Worm (Caenorhabditis elegans) whole organism, L1 larva: ENCODE measurements around the gene C01G12.7.

Source experiments
- C34B4.2 ChIP-seq: sonication (generic microtip); optimal IDR thresholded peaks from 2 replicates; lab custom pipeline; 2017; ENCODE audit warnings: mild to moderate bottlenecking, missing genetic modification characterization, missing compliant biosample characterization
- F16B12.6 ChIP-seq: fragments of 150-350 bp; optimal IDR thresholded peaks from 2 replicates; lab custom pipeline; 2014; ENCODE audit warnings: missing biosample characterization, missing genetic modification characterization
- alr-1 ChIP-seq: fragments of 200-800 bp; sonication (Bioruptor generic); optimal IDR thresholded peaks from 2 replicates; lab custom pipeline; 2018; ENCODE audit warnings: borderline replicate concordance, mild to moderate bottlenecking, missing genetic modification characterization, missing compliant biosample characterization
- aly-2 ChIP-seq: fragments of 150-350 bp; optimal IDR thresholded peaks from 2 replicates; lab custom pipeline; 2014; ENCODE audit warnings: missing biosample characterization, missing genetic modification characterization
- ama-1 ChIP-seq: fragments of 150-350 bp; optimal IDR thresholded peaks from 2 replicates; lab custom pipeline; 2014
- ceh-8 ChIP-seq: fragments of 200-800 bp; sonication (Bioruptor generic); optimal IDR thresholded peaks from 2 replicates; lab custom pipeline; 2018; ENCODE audit warnings: mild to moderate bottlenecking, missing genetic modification characterization, moderate library complexity, missing compliant biosample characterization
- ces-1 ChIP-seq: fragments of 150-350 bp; optimal IDR thresholded peaks from 2 replicates; lab custom pipeline; 2014; ENCODE audit warnings: missing biosample characterization, missing genetic modification reagents, missing genetic modification characterization
- dpl-1 ChIP-seq, 3 experiments: fragments of 150-350 bp in 2 of 3; sonication (generic microtip) in 1 of 3; optimal IDR thresholded peaks; 2 replicates each; lab custom pipeline; 2014 to 2017; ENCODE audit warnings: missing biosample characterization in 3 of 3, missing genetic modification characterization in 3 of 3, missing genetic modification reagents in 3 of 3
- dsc-1 ChIP-seq: sonication (generic microtip); optimal IDR thresholded peaks from 2 replicates; lab custom pipeline; 2016; ENCODE audit warnings: mild to moderate bottlenecking, missing genetic modification characterization, missing compliant biosample characterization
- efl-1 ChIP-seq, 4 experiments: fragments of 150-350 bp; optimal IDR thresholded peaks in 3 of 4; peaks in 1 of 4; 1 replicate in 1 of 4; 2 replicates in 3 of 4; lab custom pipeline; 2014; ENCODE audit warnings: missing biosample characterization in 2 of 4, missing genetic modification characterization in 2 of 4, missing genetic modification reagents in 2 of 4
- egl-13 ChIP-seq: sonication (generic microtip); optimal IDR thresholded peaks from 2 replicates; lab custom pipeline; 2016; ENCODE audit warnings: missing genotype, missing genetic modification reagents, missing genetic modification characterization, missing compliant biosample characterization
- elt-3 ChIP-seq, 6 experiments: fragments of 150-350 bp in 1 of 6; sonication (generic microtip); optimal IDR thresholded peaks; 2 replicates each; lab custom pipeline; 2017 to 2018; ENCODE audit warnings: missing biosample characterization in 6 of 6, missing genetic modification characterization in 6 of 6, inconsistent platforms in 1 of 6
- fkh-10 ChIP-seq: sonication (generic microtip); optimal IDR thresholded peaks from 2 replicates; lab custom pipeline; 2017; ENCODE audit warnings: missing biosample characterization, missing genetic modification reagents, missing genetic modification characterization
- fkh-4 ChIP-seq: sonication (generic microtip); optimal IDR thresholded peaks from 2 replicates; lab custom pipeline; 2016; ENCODE audit warnings: missing compliant biosample characterization, missing genetic modification characterization, borderline replicate concordance
- fkh-8 ChIP-seq: sonication (generic microtip); optimal IDR thresholded peaks from 2 replicates; lab custom pipeline; 2016; ENCODE audit warnings: mild to moderate bottlenecking, missing genetic modification characterization, missing compliant biosample characterization
- grh-1 ChIP-seq: fragments of 200-800 bp; sonication (Bioruptor generic); IDR thresholded peaks from 2 replicates; pipeline ENCODE4 v1.3.6; 2022; ENCODE audit warnings: missing genetic modification reagents, missing genetic modification characterization, missing compliant biosample characterization
- irx-1 ChIP-seq: sonication (generic microtip); optimal IDR thresholded peaks from 2 replicates; lab custom pipeline; 2016; ENCODE audit warnings: missing genetic modification characterization, missing compliant biosample characterization
- jun-1 ChIP-seq: fragments of 150-350 bp; optimal IDR thresholded peaks from 2 replicates; lab custom pipeline; 2014; ENCODE audit warnings: missing biosample characterization, missing genetic modification reagents, missing genetic modification characterization
- lin-13 ChIP-seq: fragments of 150-350 bp; optimal IDR thresholded peaks from 2 replicates; lab custom pipeline; 2014; ENCODE audit warnings: missing biosample characterization, missing genetic modification reagents, missing genetic modification characterization
- lin-15B ChIP-seq: fragments of 150-350 bp; sonication (generic microtip); optimal IDR thresholded peaks from 3 replicates; lab custom pipeline; 2014; ENCODE audit warnings: missing biosample characterization, missing genetic modification characterization
- lin-35 ChIP-seq, 2 experiments: fragments of 150-350 bp; optimal IDR thresholded peaks; 2 replicates each; lab custom pipeline; 2014; ENCODE audit warnings: missing biosample characterization in 2 of 2, missing genetic modification characterization in 2 of 2, missing genetic modification reagents in 2 of 2
- mef-2 ChIP-seq: fragments of 150-350 bp; optimal IDR thresholded peaks from 2 replicates; lab custom pipeline; 2014; ENCODE audit warnings: missing biosample characterization, missing genetic modification characterization
- nhr-19 ChIP-seq: fragments of 200-800 bp; sonication (Bioruptor generic); conservative IDR thresholded peaks from 2 replicates; pipeline ENCODE4 v1.3.6; 2022; ENCODE audit warnings: missing genetic modification characterization, missing compliant biosample characterization
- nhr-20 ChIP-seq: sonication (generic microtip); optimal IDR thresholded peaks from 2 replicates; lab custom pipeline; 2016; ENCODE audit warnings: mild to moderate bottlenecking, missing genetic modification characterization, missing compliant biosample characterization
- nhr-47 ChIP-seq: sonication (generic microtip); optimal IDR thresholded peaks from 2 replicates; lab custom pipeline; 2016; ENCODE audit warnings: mild to moderate bottlenecking, missing genetic modification characterization, moderate library complexity, missing compliant biosample characterization
- nhr-84 ChIP-seq: sonication (generic microtip); optimal IDR thresholded peaks from 2 replicates; lab custom pipeline; 2017; ENCODE audit warnings: missing biosample characterization, missing genetic modification characterization
- nhr-85 ChIP-seq: sonication (generic microtip); peaks from one replicate; lab custom pipeline; 2016; ENCODE audit warnings: missing genetic modification characterization, inconsistent platforms, missing compliant biosample characterization
- pag-3 ChIP-seq: sonication (generic microtip); optimal IDR thresholded peaks from 2 replicates; lab custom pipeline; 2017; ENCODE audit warnings: missing genetic modification characterization, mild to moderate bottlenecking, missing compliant biosample characterization, antibody characterized with exemption, borderline replicate concordance; ENCODE audit not compliant: insufficient read depth
- rnt-1 ChIP-seq: sonication (generic microtip); optimal IDR thresholded peaks from 2 replicates; lab custom pipeline; 2016; ENCODE audit warnings: mild to moderate bottlenecking, missing genetic modification characterization, moderate library complexity, missing compliant biosample characterization
- skn-1 ChIP-seq: fragments of 150-350 bp; optimal IDR thresholded peaks from 2 replicates; lab custom pipeline; 2014; ENCODE audit warnings: missing biosample characterization, missing genetic modification characterization
- snpc-4 ChIP-seq: fragments of 150-350 bp; optimal IDR thresholded peaks from 2 replicates; lab custom pipeline; 2014; ENCODE audit warnings: missing biosample characterization, missing genetic modification characterization
- snu-23 ChIP-seq: sonication (generic microtip); optimal IDR thresholded peaks from 2 replicates; lab custom pipeline; 2016; ENCODE audit warnings: missing genetic modification characterization, missing compliant biosample characterization
- tbx-2 ChIP-seq: sonication (generic microtip); optimal IDR thresholded peaks from 2 replicates; lab custom pipeline; 2016; ENCODE audit warnings: missing genetic modification characterization, missing compliant biosample characterization
- unc-130 ChIP-seq: fragments of 150-350 bp; optimal IDR thresholded peaks from 2 replicates; lab custom pipeline; 2017; ENCODE audit warnings: missing biosample characterization, missing genetic modification characterization, inconsistent platforms
- unc-30 ChIP-seq: sonication (generic microtip); optimal IDR thresholded peaks from 2 replicates; lab custom pipeline; 2017; ENCODE audit warnings: missing biosample characterization, missing genetic modification characterization
- unc-86 ChIP-seq: sonication (generic microtip); optimal IDR thresholded peaks from 2 replicates; lab custom pipeline; 2016; ENCODE audit warnings: missing genetic modification characterization, missing compliant biosample characterization
- unc-98 ChIP-seq: fragments of 200-800 bp; sonication (Bioruptor generic); IDR thresholded peaks from 2 replicates; pipeline ENCODE4 v1.3.6; 2022; ENCODE audit warnings: missing genetic modification characterization, missing compliant biosample characterization
- vab-15 ChIP-seq: sonication (generic microtip); optimal IDR thresholded peaks from 2 replicates; lab custom pipeline; 2017; ENCODE audit warnings: missing genotype, mild to moderate bottlenecking, missing genetic modification characterization, missing compliant biosample characterization
- ztf-11 ChIP-seq, 2 experiments: sonication (generic microtip); optimal IDR thresholded peaks; 2 replicates each; lab custom pipeline; 2016 to 2017; ENCODE audit warnings: missing genetic modification characterization in 2 of 2, missing biosample characterization in 1 of 2, missing compliant biosample characterization in 1 of 2

Gene C01G12.7

ce11 chrII:14587407-14587806, 4.3 kb downstream of the C01G12.7 start, which contains the start of gene C01G12.5:
Gene C01G12.5, minus strand, starts transcription at chrII:14587507.
- TF ChIP-seq dpl-1 (GFP tag; optimal IDR thresholded peaks at IDR 0.05; lab: Kevin White, UChicago): no peak
- TF ChIP-seq unc-86 (tag; lab: Kevin White, UChicago): no peak
- TF ChIP-seq unc-130 (tag; lab: Kevin White, UChicago): no peak
- no peak for TF ChIP-seq rnt-1 (tag; lab: Kevin White, UChicago)
- TF ChIP-seq aly-2: no peak
- no peak for TF ChIP-seq nhr-20 (tag; lab: Kevin White, UChicago)
- no peak for TF ChIP-seq unc-98
- TF ChIP-seq ceh-8 (GFP tag; lab: Kevin White, UChicago): no peak
- no peak for TF ChIP-seq nhr-19 (GFP tag; lab: Robert Waterston, UW)
- no peak for TF ChIP-seq irx-1 (tag; lab: Kevin White, UChicago)
- TF ChIP-seq snu-23 (GFP tag; lab: Kevin White, UChicago): no peak
- no peak for TF ChIP-seq unc-30

DNA sequence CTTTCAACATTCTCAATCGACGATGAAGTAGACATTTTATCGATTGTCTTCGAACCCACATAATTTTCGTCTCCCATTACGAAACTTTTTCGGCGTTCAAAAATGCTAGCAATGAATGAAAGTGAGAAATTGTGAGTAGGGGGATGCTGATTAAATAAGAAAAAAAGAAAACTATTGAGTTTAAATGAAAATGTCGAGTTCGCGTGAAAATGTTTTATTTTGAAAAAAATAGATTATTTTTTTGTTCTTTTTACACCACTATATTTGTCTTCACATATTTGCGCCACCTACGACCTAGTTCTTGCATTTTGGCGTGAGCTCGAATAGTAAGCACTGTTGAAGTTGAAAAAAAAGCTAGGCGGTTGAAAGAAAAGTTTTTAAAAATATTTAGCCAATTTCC, 9.5 kb downstream of the C01G12.7 start, which contains the start of gene C01G12.3:
TSS of gene C01G12.3 (minus strand) at position 101 of the 400 bp plus-strand sequence.
- no peak for TF ChIP-seq F16B12.6 (tag; lab: Kevin White, UChicago)
- no peak for TF ChIP-seq tbx-2 (tag; lab: Kevin White, UChicago)
- no peak for TF ChIP-seq jun-1
- no peak for TF ChIP-seq egl-13 (tag; lab: Kevin White, UChicago)
- no peak for TF ChIP-seq nhr-47 (tag; lab: Kevin White, UChicago)
- TF ChIP-seq lin-15B (tag; lab: Kevin White, UChicago): no peak
- no peak for TF ChIP-seq unc-98
- no peak for TF ChIP-seq ces-1 (GFP tag; lab: Kevin White, UChicago)
- TF ChIP-seq alr-1 (tag; lab: Kevin White, UChicago): no peak
- TF ChIP-seq fkh-8: no peak
- TF ChIP-seq ama-1 (lab: Kevin White, UChicago): no peak
- no peak for TF ChIP-seq grh-1
- TF ChIP-seq, all 84 proteins: peak for 0

- no peak for TF ChIP-seq irx-1 (tag; lab: Kevin White, UChicago)
- no peak for TF ChIP-seq efl-1 (optimal IDR thresholded peaks at IDR 0.05; lab: Kevin White, UChicago)
- TF ChIP-seq efl-1 (GFP tag; optimal IDR thresholded peaks at IDR 0.05 in 1 of 2; lab: Kevin White, UChicago): peak in 1 of 2 experiments; percentile 62
- TF ChIP-seq nhr-85: no peak
- TF ChIP-seq, all 84 proteins: peak for 1
Measured at ce11 chrII:14580549-14580948, 11.1 kb downstream of the C01G12.7 start, which contains the start of the genes nspb-8 and nspb-9. Gene nspb-8, minus strand, starts transcription at chrII:14580649. Gene nspb-9, plus strand, starts transcription at chrII:14580859.

DNA sequence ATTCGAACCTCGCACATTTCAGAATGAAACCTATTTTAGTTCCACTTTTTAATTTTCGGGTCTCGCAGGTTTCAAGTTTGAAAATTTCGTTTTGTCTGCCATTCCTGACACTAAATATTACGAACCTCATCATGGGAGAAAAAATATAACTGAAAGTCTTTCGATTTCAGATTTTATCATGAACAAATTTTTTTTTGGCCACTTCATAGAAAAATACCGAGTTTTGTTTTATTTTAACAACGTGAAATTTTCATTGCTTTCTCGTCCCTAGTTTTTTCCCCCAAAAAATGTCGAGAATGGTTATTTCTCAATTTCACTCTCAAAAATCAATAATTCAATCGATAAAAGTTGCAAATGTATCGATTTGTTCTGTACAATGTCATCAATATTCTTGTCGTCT, 13.0 kb downstream of the C01G12.7 start, which contains the start of gene C01G12.9:
TSS of gene C01G12.9 (plus strand) at position 301 of the 400 bp plus-strand sequence.
- TF ChIP-seq ztf-11 (tag; optimal IDR thresholded peaks at IDR 0.05; lab: Kevin White, UChicago) (no peak), irx-1 (tag; lab: Kevin White, UChicago) (no peak), efl-1 (optimal IDR thresholded peaks at IDR 0.05; lab: Kevin White, UChicago) (no peak), efl-1 (GFP tag; optimal IDR thresholded peaks at IDR 0.05 in 1 of 2; lab: Kevin White, UChicago) (peak in 1 of 2 experiments; percentile 51), skn-1 (tag; lab: Kevin White, UChicago) (no peak)

ce11 chrII:14578013-14578412, 13.7 kb downstream of the C01G12.7 start, which contains the start of gene nspb-7:
Gene nspb-7, plus strand, starts transcription at chrII:14578313.
- TF ChIP-seq fkh-4 (tag; lab: Kevin White, UChicago) (no peak), nhr-19 (GFP tag; lab: Robert Waterston, UW) (no peak), elt-3 (tag; optimal IDR thresholded peaks at IDR 0.05; lab: Kevin White, UChicago) (no peak), lin-35 (GFP tag; optimal IDR thresholded peaks at IDR 0.05; lab: Kevin White, UChicago) (no peak), snpc-4 (tag; lab: Kevin White, UChicago) (no peak), fkh-10 (GFP tag; lab: Kevin White, UChicago) (no peak), unc-98 (no peak), rnt-1 (tag; lab: Kevin White, UChicago) (no peak), unc-30 (no peak), nhr-84 (tag; lab: Kevin White, UChicago) (no peak), mef-2 (no peak), vab-15 (no peak), dsc-1 (tag; lab: Kevin White, UChicago) (no peak), snu-23 (GFP tag; lab: Kevin White, UChicago) (no peak), lin-13 (GFP tag; lab: Kevin White, UChicago) (no peak), aly-2 (no peak), C34B4.2 (tag; lab: Kevin White, UChicago) (no peak), pag-3 (tag; lab: Kevin White, UChicago) (no peak)
